Worm (Caenorhabditis elegans): ENCODE data around the gene ora-1.

- TF ChIP-seq ZK546.5 (tag; optimal IDR thresholded peaks at IDR 0.05) (no peak), sma-9 (GFP tag; optimal IDR thresholded peaks at IDR 0.05) (peak; percentile 89), sma-9 (tag; optimal IDR thresholded peaks at IDR 0.05) (no peak)
Observed at ce11 chrIV:8026361-8026760, 48.7 kb downstream of the ora-1 start.

Data from whole organism, L2 larva.